Worm (Caenorhabditis elegans) whole organism, young adult: ENCODE results near the gene mif-1.

ENCODE experiments used
- B0035.1 ChIP-seq: sonication (generic microtip); optimal IDR thresholded peaks from 2 replicates; lab custom pipeline; 2016; ENCODE audit warnings: missing genetic modification characterization, mild to moderate bottlenecking, missing compliant biosample characterization, missing genotype, missing genetic modification reagents
- B0261.1 ChIP-seq: sonication (generic microtip); optimal IDR thresholded peaks from 2 replicates; lab custom pipeline; 2016; ENCODE audit warnings: mild to moderate bottlenecking, missing genetic modification characterization, moderate library complexity, missing compliant biosample characterization
- B0336.3 ChIP-seq: fragments of 200-800 bp; sonication (Bioruptor generic); IDR thresholded peaks from 2 replicates; pipeline ENCODE4 v1.3.6; 2022; ENCODE audit warnings: missing genetic modification characterization, missing compliant biosample characterization
- F10E7.11 ChIP-seq: sonication (generic microtip); optimal IDR thresholded peaks from 2 replicates; lab custom pipeline; 2017; ENCODE audit warnings: mild to moderate bottlenecking, missing genetic modification characterization, moderate library complexity, missing compliant biosample characterization
- F23B12.7 ChIP-seq: sonication (generic microtip); optimal IDR thresholded peaks from 2 replicates; lab custom pipeline; 2017; ENCODE audit warnings: missing genetic modification characterization, mild to moderate bottlenecking, missing compliant biosample characterization, antibody characterized with exemption, moderate library complexity; ENCODE audit not compliant: insufficient read depth
- F33H1.4 ChIP-seq: fragments of 200-800 bp; sonication (Bioruptor generic); IDR thresholded peaks from 2 replicates; pipeline ENCODE4 v1.3.6; 2022; ENCODE audit warnings: missing genetic modification reagents, missing genetic modification characterization, missing compliant biosample characterization
- F39B2.1 ChIP-seq: fragments of 200-800 bp; sonication (Bioruptor generic); IDR thresholded peaks from 2 replicates; pipeline ENCODE4 v1.3.6; 2022; ENCODE audit warnings: missing genetic modification reagents, missing genetic modification characterization, missing compliant biosample characterization
- F57A8.1 ChIP-seq: fragments of 200-800 bp; sonication (Bioruptor generic); optimal IDR thresholded peaks from 2 replicates; lab custom pipeline; 2018; ENCODE audit warnings: mild to moderate bottlenecking, missing genetic modification characterization, moderate library complexity, missing compliant biosample characterization
- F57C9.4 ChIP-seq: sonication (generic microtip); optimal IDR thresholded peaks from 2 replicates; lab custom pipeline; 2017; ENCODE audit warnings: mild to moderate bottlenecking, missing genetic modification characterization, missing compliant biosample characterization
- K12H6.12 ChIP-seq: fragments of 200-800 bp; sonication (Bioruptor generic); optimal IDR thresholded peaks from 2 replicates; lab custom pipeline; 2018; ENCODE audit warnings: mild to moderate bottlenecking, missing genetic modification characterization, missing compliant biosample characterization
- T07F8.4 ChIP-seq: sonication (generic microtip); optimal IDR thresholded peaks from 2 replicates; lab custom pipeline; 2016; ENCODE audit warnings: mild to moderate bottlenecking, missing genetic modification characterization, moderate library complexity, missing compliant biosample characterization
- Y56A3A.18 ChIP-seq: fragments of 200-800 bp; sonication (Bioruptor generic); IDR thresholded peaks from 2 replicates; pipeline ENCODE4 v1.3.6; 2022; ENCODE audit warnings: missing genetic modification reagents, missing genetic modification characterization, missing compliant biosample characterization
- ZK185.1 ChIP-seq: sonication (generic microtip); optimal IDR thresholded peaks from 2 replicates; lab custom pipeline; 2016; ENCODE audit warnings: mild to moderate bottlenecking, missing genetic modification characterization, missing compliant biosample characterization; ENCODE audit not compliant: poor library complexity, severe bottlenecking
- aptf-2 ChIP-seq: fragments of 200-800 bp; sonication (Bioruptor generic); conservative IDR thresholded peaks from 2 replicates; pipeline ENCODE4 v1.3.6; 2022; ENCODE audit warnings: missing genetic modification reagents, missing genetic modification characterization, missing compliant biosample characterization
- aptf-3 ChIP-seq: fragments of 200-800 bp; sonication (Bioruptor generic); IDR thresholded peaks from 2 replicates; pipeline ENCODE4 v1.3.6; 2022; ENCODE audit warnings: missing genetic modification characterization, missing compliant biosample characterization
- atf-7 ChIP-seq: sonication (generic microtip); optimal IDR thresholded peaks from 2 replicates; lab custom pipeline; 2017; ENCODE audit warnings: mild to moderate bottlenecking, missing genetic modification characterization, missing compliant biosample characterization
- attf-5 ChIP-seq: fragments of 200-800 bp; sonication (Bioruptor generic); optimal IDR thresholded peaks from 2 replicates; lab custom pipeline; 2018; ENCODE audit warnings: mild to moderate bottlenecking, missing genetic modification characterization, missing compliant biosample characterization
- attf-6 ChIP-seq: fragments of 200-800 bp; sonication (Bioruptor generic); IDR thresholded peaks from 2 replicates; pipeline ENCODE4 v1.3.6; 2022; ENCODE audit warnings: missing genetic modification reagents, missing genetic modification characterization, missing compliant biosample characterization
- ccch-3 ChIP-seq: fragments of 200-800 bp; sonication (Bioruptor generic); optimal IDR thresholded peaks from 2 replicates; lab custom pipeline; 2018; ENCODE audit warnings: mild to moderate bottlenecking, missing genetic modification characterization, missing compliant biosample characterization
- cebp-1 ChIP-seq, 2 experiments: fragments of 200-800 bp in 1 of 2; sonication (Bioruptor generic) in 1 of 2; sonication (generic microtip) in 1 of 2; IDR thresholded peaks in 1 of 2; optimal IDR thresholded peaks in 1 of 2; 2 replicates each; pipeline versions ENCODE4 v1.3.6 to Lab custom; 2017 to 2022; ENCODE audit warnings: missing compliant biosample characterization in 2 of 2, missing genetic modification characterization in 2 of 2, mild to moderate bottlenecking in 1 of 2, missing genetic modification reagents in 1 of 2, moderate library complexity in 1 of 2
- ceh-100 ChIP-seq: fragments of 200-800 bp; sonication (Bioruptor generic); IDR thresholded peaks from 2 replicates; pipeline ENCODE4 v1.3.6; 2022; ENCODE audit warnings: missing genetic modification reagents, missing genetic modification characterization, missing compliant biosample characterization
- chd-7 ChIP-seq: sonication (generic microtip); optimal IDR thresholded peaks from 2 replicates; lab custom pipeline; 2016; ENCODE audit warnings: mild to moderate bottlenecking, missing genetic modification characterization, moderate library complexity, missing compliant biosample characterization
- egl-18 ChIP-seq: fragments of 200-800 bp; sonication (Bioruptor generic); IDR thresholded peaks from 2 replicates; pipeline ENCODE4 v1.3.6; 2022; ENCODE audit warnings: missing genetic modification reagents, missing genetic modification characterization, missing compliant biosample characterization
- hmg-1.2 ChIP-seq: fragments of 200-800 bp; sonication (Bioruptor generic); IDR thresholded peaks from 2 replicates; pipeline ENCODE4 v1.3.6; 2022; ENCODE audit warnings: missing genetic modification reagents, missing genetic modification characterization, missing compliant biosample characterization
- hrde-1 ChIP-seq: sonication (generic microtip); optimal IDR thresholded peaks from 2 replicates; lab custom pipeline; 2016; ENCODE audit warnings: missing genetic modification characterization, mild to moderate bottlenecking, missing compliant biosample characterization, moderate library complexity, missing genotype, missing genetic modification reagents, borderline replicate concordance
- lag-1 ChIP-seq: fragments of 200-800 bp; sonication (Bioruptor generic); IDR thresholded peaks from 2 replicates; pipeline ENCODE4 v1.3.6; 2022; ENCODE audit warnings: missing genetic modification reagents, missing genetic modification characterization, missing compliant biosample characterization
- lir-1 ChIP-seq: fragments of 200-800 bp; sonication (Bioruptor generic); conservative IDR thresholded peaks from 2 replicates; pipeline ENCODE4 v1.3.6; 2022; ENCODE audit warnings: missing genetic modification reagents, missing genetic modification characterization, missing compliant biosample characterization
- lsl-1 ChIP-seq: fragments of 200-800 bp; sonication (Bioruptor generic); optimal IDR thresholded peaks from 2 replicates; lab custom pipeline; 2018; ENCODE audit warnings: mild to moderate bottlenecking, missing genetic modification characterization, moderate library complexity, missing compliant biosample characterization
- madf-10 ChIP-seq: sonication (generic microtip); optimal IDR thresholded peaks from 2 replicates; lab custom pipeline; 2016; ENCODE audit warnings: mild to moderate bottlenecking, missing genetic modification characterization, missing compliant biosample characterization
- mcd-1 ChIP-seq: fragments of 200-800 bp; sonication (Bioruptor generic); IDR thresholded peaks from 2 replicates; pipeline ENCODE4 v1.3.6; 2022; ENCODE audit warnings: missing genetic modification reagents, missing genetic modification characterization, missing compliant biosample characterization
- mel-28 ChIP-seq: sonication (generic microtip); optimal IDR thresholded peaks from 2 replicates; lab custom pipeline; 2016; ENCODE audit warnings: borderline replicate concordance, mild to moderate bottlenecking, missing genetic modification characterization, missing compliant biosample characterization
- nfya-2 ChIP-seq: fragments of 200-800 bp; sonication (Bioruptor generic); IDR thresholded peaks from 2 replicates; pipeline ENCODE4 v1.3.6; 2022; ENCODE audit warnings: missing genetic modification reagents, missing genetic modification characterization, missing compliant biosample characterization
- nfyb-1 ChIP-seq: fragments of 200-800 bp; sonication (Bioruptor generic); IDR thresholded peaks from 2 replicates; pipeline ENCODE4 v1.3.6; 2022; ENCODE audit warnings: missing genetic modification reagents, missing genetic modification characterization, missing compliant biosample characterization
- nhr-120 ChIP-seq: fragments of 200-800 bp; sonication (Bioruptor generic); IDR thresholded peaks from 2 replicates; pipeline ENCODE4 v1.3.6; 2022; ENCODE audit warnings: missing genetic modification characterization, missing compliant biosample characterization
- pbrm-1 ChIP-seq: fragments of 200-800 bp; sonication (Bioruptor generic); IDR thresholded peaks from 2 replicates; pipeline ENCODE4 v1.3.6; 2022; ENCODE audit warnings: missing genetic modification reagents, missing genetic modification characterization, missing compliant biosample characterization
- pha-4 ChIP-seq: fragments of 150-350 bp; sonication (generic microtip); optimal IDR thresholded peaks from 2 replicates; lab custom pipeline; 2014; ENCODE audit warnings: missing biosample characterization, missing genetic modification reagents, missing genetic modification characterization
- rcor-1 ChIP-seq: fragments of 200-800 bp; sonication (Bioruptor generic); IDR thresholded peaks from 2 replicates; pipeline ENCODE4 v1.3.6; 2022; ENCODE audit warnings: missing genetic modification reagents, missing genetic modification characterization, missing compliant biosample characterization
- snpc-1.1 ChIP-seq: sonication (generic microtip); optimal IDR thresholded peaks from 2 replicates; lab custom pipeline; 2017; ENCODE audit warnings: missing genetic modification characterization, mild to moderate bottlenecking, missing compliant biosample characterization, antibody characterized with exemption, moderate library complexity, missing genotype, missing genetic modification reagents; ENCODE audit not compliant: insufficient read depth
- snpc-3.4 ChIP-seq: sonication (generic microtip); optimal IDR thresholded peaks from 2 replicates; lab custom pipeline; 2017; ENCODE audit warnings: missing genetic modification characterization, mild to moderate bottlenecking, missing compliant biosample characterization, antibody characterized with exemption, moderate library complexity, missing genotype, missing genetic modification reagents
- somi-1 ChIP-seq: fragments of 200-800 bp; sonication (Bioruptor generic); optimal IDR thresholded peaks from 2 replicates; lab custom pipeline; 2018; ENCODE audit warnings: mild to moderate bottlenecking, missing genetic modification characterization, missing compliant biosample characterization
- tbx-9 ChIP-seq: sonication (generic microtip); optimal IDR thresholded peaks from 2 replicates; lab custom pipeline; 2016; ENCODE audit warnings: borderline replicate concordance, missing genetic modification characterization, inconsistent platforms, missing compliant biosample characterization
- xnd-1 ChIP-seq: sonication (generic microtip); optimal IDR thresholded peaks from 2 replicates; lab custom pipeline; 2016; ENCODE audit warnings: missing genotype, missing genetic modification reagents, missing genetic modification characterization, missing compliant biosample characterization
- zfh-2 ChIP-seq: fragments of 200-800 bp; sonication (Bioruptor generic); conservative IDR thresholded peaks from 2 replicates; pipeline ENCODE4 v1.3.6; 2022; ENCODE audit warnings: missing genetic modification reagents, missing genetic modification characterization, missing compliant biosample characterization
- ztf-22 ChIP-seq: fragments of 200-800 bp; sonication (Bioruptor generic); optimal IDR thresholded peaks from 2 replicates; lab custom pipeline; 2018; ENCODE audit warnings: mild to moderate bottlenecking, missing genetic modification characterization, moderate library complexity, missing compliant biosample characterization
- ztf-25 ChIP-seq: fragments of 200-800 bp; sonication (Bioruptor generic); IDR thresholded peaks from 2 replicates; pipeline ENCODE4 v1.3.6; 2022; ENCODE audit warnings: missing genetic modification reagents, missing genetic modification characterization, missing compliant biosample characterization
- ztf-6 ChIP-seq: fragments of 200-800 bp; sonication (Bioruptor generic); IDR thresholded peaks from 2 replicates; pipeline ENCODE4 v1.3.6; 2022; ENCODE audit warnings: missing genetic modification reagents, missing genetic modification characterization, missing compliant biosample characterization

Gene mif-1

ce11 chrIII:11869231-11869912 lies 21.4 kb downstream of the mif-1 start, which contains the start of gene taf-12 (continued):
- TF ChIP-seq ZK185.1 (tag; lab: Kevin White, UChicago) (no peak), ccch-3 (GFP tag; lab: Kevin White, UChicago) (no peak), attf-6 (GFP tag; lab: Robert Waterston, UW) (no peak), lsl-1 (GFP tag; lab: Kevin White, UChicago) (peak; percentile 100), lir-1 (GFP tag; lab: Robert Waterston, UW) (no peak), B0261.1 (tag; lab: Kevin White, UChicago) (no peak), nhr-120 (GFP tag; lab: Robert Waterston, UW) (no peak), mel-28 (tag; lab: Kevin White, UChicago) (no peak), atf-7 (tag; lab: Kevin White, UChicago) (no peak), hmg-1.2 (0 out of 2 replicates have a peak, but pooled peaks have one; percentile 15), K12H6.12 (tag; lab: Kevin White, UChicago) (no peak), cebp-1 (GFP tag; IDR thresholded peaks at IDR 0.05; lab: Robert Waterston, UW) (no peak), cebp-1 (tag; optimal IDR thresholded peaks at IDR 0.05; lab: Kevin White, UChicago) (no peak), tbx-9 (tag; lab: Kevin White, UChicago) (no peak), hrde-1 (peak; percentile 44), rcor-1 (GFP tag; lab: Robert Waterston, UW) (no peak), lag-1 (GFP tag; lab: Robert Waterston, UW) (no peak), F57A8.1 (GFP tag; lab: Kevin White, UChicago) (no peak), T07F8.4 (tag; lab: Kevin White, UChicago) (no peak), zfh-2 (GFP tag; lab: Robert Waterston, UW) (no peak), aptf-3 (GFP tag; lab: Robert Waterston, UW) (no peak), Y56A3A.18 (GFP tag; lab: Robert Waterston, UW) (no peak), ztf-22 (GFP tag; lab: Kevin White, UChicago) (no peak), nfya-2 (GFP tag; lab: Robert Waterston, UW) (0 out of 2 replicates have a peak, but pooled peaks have one; percentile 16), F33H1.4 (GFP tag; lab: Robert Waterston, UW) (peak; percentile 95), ceh-100 (no peak), F10E7.11 (tag; lab: Kevin White, UChicago) (no peak), B0035.1 (tag; lab: Kevin White, UChicago) (no peak), F39B2.1 (no peak), B0336.3 (GFP tag; lab: Robert Waterston, UW) (no peak), xnd-1 (tag; lab: Kevin White, UChicago) (peak; percentile 100), pha-4 (no peak), ztf-25 (GFP tag; lab: Robert Waterston, UW) (no peak), snpc-3.4 (tag; lab: Kevin White, UChicago) (peak; percentile 7)

- TF ChIP-seq mcd-1 (GFP tag; lab: Robert Waterston, UW), result peak; percentile 67
- TF ChIP-seq madf-10 (tag; lab: Kevin White, UChicago), result peak; percentile 59
- no peak for TF ChIP-seq F57C9.4 (tag; lab: Kevin White, UChicago)
- peak; percentile 28; the same call in 1 of the 2 replicates for TF ChIP-seq pbrm-1
- TF ChIP-seq aptf-2 (GFP tag; lab: Robert Waterston, UW), result peak; percentile 51; the same call in 1 of the 2 replicates
- peak; percentile 44 for TF ChIP-seq somi-1
- no peak for TF ChIP-seq Y56A3A.18 (GFP tag; lab: Robert Waterston, UW)
- TF ChIP-seq attf-5, result peak; percentile 92
- TF ChIP-seq F23B12.7, result peak; percentile 29
- peak; percentile 74 for TF ChIP-seq nfyb-1
- no peak for TF ChIP-seq ztf-6
- TF ChIP-seq K12H6.12 (tag; lab: Kevin White, UChicago), result peak; percentile 88
- no peak for TF ChIP-seq egl-18 (GFP tag; lab: Robert Waterston, UW)
- TF ChIP-seq snpc-3.4 (tag; lab: Kevin White, UChicago), result no peak
- TF ChIP-seq snpc-1.1 (tag; lab: Kevin White, UChicago), result no peak
- peak; percentile 39 for TF ChIP-seq chd-7 (tag; lab: Kevin White, UChicago)
Measured at ce11 chrIII:11870009-11870408, 22.1 kb downstream of the mif-1 start.
